Fruit fly (Drosophila melanogaster): Measurements from ENCODE around the gene Or83c.

DNA sequence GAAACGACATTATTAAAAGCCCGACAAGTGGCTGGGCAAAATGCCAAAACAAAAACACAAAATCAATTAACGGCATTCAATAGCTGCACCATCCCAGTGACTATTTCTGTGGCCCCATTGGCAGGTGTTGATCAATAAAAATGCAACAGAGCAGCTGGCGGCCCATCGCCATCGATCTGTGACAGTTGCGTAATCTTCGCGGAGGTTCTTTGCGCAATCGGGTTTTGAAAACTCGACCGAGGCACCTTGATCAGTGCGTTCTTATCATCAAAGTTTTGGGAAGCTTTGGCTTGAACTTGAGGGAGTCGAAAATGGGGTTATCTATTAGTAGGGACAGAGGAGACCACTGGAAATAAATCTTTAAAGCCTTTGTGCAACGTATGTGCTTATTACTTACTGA, 29.3 kb upstream of the Or83c start:
- no peak for TF ChIP-seq Hmr (GFP tag; optimal IDR thresholded peaks at IDR 0.05)
- TF ChIP-seq gem (tag; optimal IDR thresholded peaks at IDR 0.05): no peak
- TF ChIP-seq Sry-β (GFP tag; optimal IDR thresholded peaks at IDR 0.05): no peak
- TF ChIP-seq bsh (GFP tag; optimal IDR thresholded peaks at IDR 0.05): no peak
- no peak for TF ChIP-seq Fer1 (GFP tag; optimal IDR thresholded peaks at IDR 0.05)
- TF ChIP-seq h (optimal IDR thresholded peaks at IDR 0.05): no peak
- TF ChIP-seq gsb-n (tag; optimal IDR thresholded peaks at IDR 0.05): no peak
- no peak for TF ChIP-seq CG13894 (tag; optimal IDR thresholded peaks at IDR 0.05)
- TF ChIP-seq sim (GFP tag; IDR thresholded peaks at IDR 0.05): no peak
